Worm (Caenorhabditis elegans) whole organism, midembryonic: ENCODE measurements around the gene srx-31.

ENCODE experiments used
- flt-1 ChIP-seq: fragments of 200-800 bp; sonication (Bioruptor generic); IDR thresholded peaks from 2 replicates; pipeline ENCODE4 v1.3.6; 2022; ENCODE audit warnings: missing genetic modification characterization, missing compliant biosample characterization
- ztf-29 ChIP-seq: fragments of 200-800 bp; sonication (Bioruptor generic); IDR thresholded peaks from 2 replicates; pipeline ENCODE4 v1.3.6; 2022; ENCODE audit warnings: missing genetic modification reagents, missing genetic modification characterization, missing compliant biosample characterization

- TF ChIP-seq flt-1 (no peak), ztf-29 (no peak)
Measured at ce11 chrV:803472-803871, 19.4 kb downstream of the srx-31 start.
